Worm (Caenorhabditis elegans): Measurements from ENCODE around the gene clec-134.

DNA sequence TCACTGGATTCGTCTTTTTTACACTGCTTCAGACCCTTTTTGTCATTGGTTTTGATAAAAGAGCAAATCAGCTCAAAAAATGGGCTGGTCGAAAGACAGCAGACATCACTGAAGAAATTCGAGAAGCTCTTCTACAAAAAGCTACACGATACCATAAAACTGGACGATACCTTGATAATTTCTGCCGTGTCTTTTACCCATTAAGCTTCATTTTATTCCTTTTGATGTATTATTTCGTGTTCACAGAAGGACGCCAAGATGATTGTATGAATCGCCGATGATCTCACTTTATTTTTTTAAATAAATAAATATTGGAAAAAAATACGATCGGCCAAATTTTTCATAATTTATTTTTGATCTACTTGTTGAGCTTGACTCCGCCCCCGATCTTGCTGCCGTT, 12.8 kb upstream of the clec-134 start:
- TF ChIP-seq nhr-28 (tag; optimal IDR thresholded peaks at IDR 0.05): no peak
- no peak for TF ChIP-seq nhr-76 (tag; optimal IDR thresholded peaks at IDR 0.05)
- no peak for TF ChIP-seq nhr-12 (tag; optimal IDR thresholded peaks at IDR 0.05)
- no peak for TF ChIP-seq nhr-25 (tag; optimal IDR thresholded peaks at IDR 0.05)
- TF ChIP-seq nhr-237 (tag; optimal IDR thresholded peaks at IDR 0.05): no peak
- TF ChIP-seq unc-62 (GFP tag; optimal IDR thresholded peaks at IDR 0.05): no peak
- TF ChIP-seq ama-1 (optimal IDR thresholded peaks at IDR 0.05): no peak
- no peak for TF ChIP-seq unc-39 (tag; optimal IDR thresholded peaks at IDR 0.05)
- no peak for TF ChIP-seq tbx-2 (tag; optimal IDR thresholded peaks at IDR 0.05)
- no peak for TF ChIP-seq lin-15B (tag; optimal IDR thresholded peaks at IDR 0.05)
- no peak for TF ChIP-seq daf-12 (tag; optimal IDR thresholded peaks at IDR 0.05)
- no peak for TF ChIP-seq nhr-23 (tag; optimal IDR thresholded peaks at IDR 0.05)
